Worm (Caenorhabditis elegans): Measurements from ENCODE around the gene Y54G2A.41.

Y54G2A.41 gene

DNA sequence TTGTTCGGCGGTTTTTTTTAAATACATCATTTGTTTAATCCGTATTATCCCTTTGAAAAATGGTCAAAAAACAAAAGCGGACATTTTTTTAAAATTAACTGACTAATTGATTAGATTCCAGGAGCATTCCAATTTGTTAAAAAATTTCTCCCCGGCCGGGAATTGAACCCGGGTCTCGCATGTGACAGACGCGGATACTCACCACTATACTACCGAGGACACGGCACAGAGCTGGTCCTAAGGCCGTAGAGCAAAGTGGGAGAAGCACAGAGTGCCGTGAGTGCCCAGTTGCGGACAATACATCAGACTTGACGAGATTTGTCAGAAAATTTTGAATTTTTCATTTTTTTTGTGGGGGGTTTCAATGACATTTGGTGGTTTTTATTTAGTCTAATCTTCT is 49.3 kb downstream of the Y54G2A.41 start (continued):
- no peak; the same call in 1 of the 2 replicates for TF ChIP-seq T26A8.4 (GFP tag; IDR thresholded peaks at IDR 0.05)
- TF ChIP-seq set-16 (GFP tag; IDR thresholded peaks at IDR 0.05), result no peak; the same call in 1 of the 2 replicates
- no peak for TF ChIP-seq aly-2 (tag; optimal IDR thresholded peaks at IDR 0.05)
- TF ChIP-seq ama-1 (optimal IDR thresholded peaks at IDR 0.05), result no peak
- no peak for TF ChIP-seq nhr-25 (tag; optimal IDR thresholded peaks at IDR 0.05; ENCODE audit: borderline replicate concordance, insufficient read depth)
- peak; percentile 28; the same call in 1 of the 2 replicates for TF ChIP-seq tra-1 (GFP tag; IDR thresholded peaks at IDR 0.05)
- peak; percentile 61 for TF ChIP-seq mes-2 (tag; optimal IDR thresholded peaks at IDR 0.05; ENCODE audit: poor library complexity, severe bottlenecking)
- TF ChIP-seq lin-38 (GFP tag; IDR thresholded peaks at IDR 0.05), result peak; percentile 73
- TF ChIP-seq zfp-2 (tag; optimal IDR thresholded peaks at IDR 0.05), result no peak
- TF ChIP-seq nhr-11 (tag; optimal IDR thresholded peaks at IDR 0.05), result no peak
- TF ChIP-seq ZK337.2 (GFP tag; IDR thresholded peaks at IDR 0.05), result no peak
- TF ChIP-seq vab-7 (GFP tag; IDR thresholded peaks at IDR 0.05), result peak; percentile 85
- TF ChIP-seq hmg-1.1 (GFP tag; IDR thresholded peaks at IDR 0.05), result peak; percentile 47; the same call in 1 of the 2 replicates
- TF ChIP-seq madf-5 (GFP tag; IDR thresholded peaks at IDR 0.05), result peak in 1 of 2 experiments; percentile 46; a peak in 1 of 4 replicates
- TF ChIP-seq nhr-6 (tag; optimal IDR thresholded peaks at IDR 0.05), result no peak
- TF ChIP-seq ceh-62 (tag; optimal IDR thresholded peaks at IDR 0.05), result no peak
- peak; percentile 81 for TF ChIP-seq hlh-30 (tag; optimal IDR thresholded peaks at IDR 0.05; ENCODE audit: insufficient read depth)
- TF ChIP-seq lin-15B (tag; optimal IDR thresholded peaks at IDR 0.05), result no peak
- peak; percentile 66 for TF ChIP-seq mdt-29 (GFP tag; IDR thresholded peaks at IDR 0.05)
- TF ChIP-seq fkh-10 (GFP tag; optimal IDR thresholded peaks at IDR 0.05), result no peak
- no peak for TF ChIP-seq D1046.2 (GFP tag; IDR thresholded peaks at IDR 0.05)
- TF ChIP-seq saeg-2 (GFP tag; IDR thresholded peaks at IDR 0.05), result peak; percentile 61; the same call in 1 of the 2 replicates
- TF ChIP-seq nhr-28 (tag; optimal IDR thresholded peaks at IDR 0.05), result no peak
- no peak for TF ChIP-seq zip-11 (GFP tag; IDR thresholded peaks at IDR 0.05)
- TF ChIP-seq nhr-77 (tag; optimal IDR thresholded peaks at IDR 0.05), result no peak
- peak; percentile 70 for TF ChIP-seq lin-13 (GFP tag; optimal IDR thresholded peaks at IDR 0.05)
- peak; percentile 66; the same call in 1 of the 2 replicates for TF ChIP-seq ceh-44 (GFP tag; IDR thresholded peaks at IDR 0.05)
- TF ChIP-seq nhr-48 (tag; optimal IDR thresholded peaks at IDR 0.05), result no peak
- TF ChIP-seq F26F4.8 (GFP tag; conservative IDR thresholded peaks at IDR 0.05), result peak; percentile 89
- no peak for TF ChIP-seq nhr-111 (GFP tag; optimal IDR thresholded peaks at IDR 0.05)
- TF ChIP-seq ztf-7 (tag; optimal IDR thresholded peaks at IDR 0.05), result no peak
- TF ChIP-seq lsy-2 (tag; optimal IDR thresholded peaks at IDR 0.05), result peak in 1 of 2 experiments; percentile 24
- TF ChIP-seq mxl-3 (GFP tag; optimal IDR thresholded peaks at IDR 0.05), result peak; percentile 17
- no peak for TF ChIP-seq ces-1 (GFP tag; optimal IDR thresholded peaks at IDR 0.05)
- TF ChIP-seq ZK546.5 (tag; optimal IDR thresholded peaks at IDR 0.05), result no peak
- 0 out of 2 replicates have a peak, but pooled peaks have one; percentile 23 for TF ChIP-seq dmd-9 (GFP tag; IDR thresholded peaks at IDR 0.05)
- TF ChIP-seq Y75B8A.6 (GFP tag; IDR thresholded peaks at IDR 0.05), result peak; percentile 41; the same call in 1 of the 2 replicates
- TF ChIP-seq ctbp-1 (GFP tag; IDR thresholded peaks at IDR 0.05), result 0 out of 2 replicates have a peak, but pooled peaks have one; percentile 33
- peak; percentile 81 for TF ChIP-seq aha-1 (tag)
- TF ChIP-seq nhr-41 (GFP tag; IDR thresholded peaks at IDR 0.05), result peak; percentile 35; the same call in 1 of the 2 replicates
- no peak for TF ChIP-seq T20F7.1 (GFP tag; optimal IDR thresholded peaks at IDR 0.05)
- TF ChIP-seq Y48G9A.11 (GFP tag; IDR thresholded peaks at IDR 0.05), result peak; percentile 65
- TF ChIP-seq mdl-1 (tag; optimal IDR thresholded peaks at IDR 0.05), result no peak
- peak; percentile 12 for TF ChIP-seq hlh-11 (tag; optimal IDR thresholded peaks at IDR 0.05)
- no peak for TF ChIP-seq R02D3.7 (tag; optimal IDR thresholded peaks at IDR 0.05)
- peak; percentile 78 for TF ChIP-seq lim-7 (GFP tag; IDR thresholded peaks at IDR 0.05)
- no peak for TF ChIP-seq daf-12 (tag; optimal IDR thresholded peaks at IDR 0.05)
- peak; percentile 55 for TF ChIP-seq mep-1 (tag; optimal IDR thresholded peaks at IDR 0.05)
- no peak for TF ChIP-seq nhr-76 (tag; optimal IDR thresholded peaks at IDR 0.05)
- TF ChIP-seq duxl-1 (tag; optimal IDR thresholded peaks at IDR 0.05; ENCODE audit: poor library complexity), result peak; percentile 49
- peak; percentile 75 for TF ChIP-seq dmd-8 (GFP tag; IDR thresholded peaks at IDR 0.05)
